Fruit fly (Drosophila melanogaster) whole organism, larva: ENCODE results near the gene sl.
A peak's percentile ranks its signal among the peaks of the same experiment; 100 is the strongest.

ENCODE experiments used
- noc ChIP-seq: fragments of 200-800 bp; sonication (Bioruptor generic); optimal IDR thresholded peaks from 3 replicates; lab custom pipeline; 2019; ENCODE audit warnings: missing biosample characterization, mild to moderate bottlenecking, missing genetic modification characterization, moderate library complexity

The sl gene

dm6 chrX:16384843-16385726 is 35.0 kb downstream of the sl start, which contains the start of the genes CG9992 and CG4239:
TSS of gene CG9992 (minus strand) at chrX:16384908.
TSS of gene CG4239 (plus strand) at chrX:16385278.
- no peak for TF ChIP-seq noc (tag; lab: Kevin White, UChicago)

dm6 chrX:16385942-16386392 is 35.9 kb downstream of the sl start:
- peak; percentile 83 for TF ChIP-seq noc (tag; lab: Kevin White, UChicago)

- TF ChIP-seq noc (tag; lab: Kevin White, UChicago): no peak
Measured at dm6 chrX:16391397-16391796, 41.3 kb downstream of the sl start, which contains the start of the genes TH1 and mei-41. TSS of gene TH1 (minus strand) at chrX:16391438. TSS of gene mei-41 (plus strand) at chrX:16391698.

- peak; percentile 86 for TF ChIP-seq noc (tag; lab: Kevin White, UChicago)
Measured at dm6 chrX:16403811-16404420, 53.8 kb downstream of the sl start.

dm6 chrX:16404803-16405202 is 54.7 kb downstream of the sl start, which contains the start of gene CG9981:
TSS of gene CG9981 (minus strand) at chrX:16405122.
- TF ChIP-seq noc (tag; lab: Kevin White, UChicago): no peak

- TF ChIP-seq noc (tag; lab: Kevin White, UChicago): no peak
Measured at dm6 chrX:16405209-16405608, 55.1 kb downstream of the sl start, which contains the start of gene CG4301. TSS of gene CG4301 (plus strand) at chrX:16405509.

- no peak for TF ChIP-seq noc (tag; lab: Kevin White, UChicago)
Measured at dm6 chrX:16406083-16406482, 56.0 kb downstream of the sl start.
